Worm (Caenorhabditis elegans) whole organism, L2 larva: Measurements from ENCODE around the gene rab-21.

Experiments
- alr-1 ChIP-seq: fragments of 150-350 bp; optimal IDR thresholded peaks from 2 replicates; lab custom pipeline; 2014; ENCODE audit warnings: missing biosample characterization, missing genetic modification characterization
- aly-2 ChIP-seq: fragments of 150-350 bp; optimal IDR thresholded peaks from 2 replicates; lab custom pipeline; 2014; ENCODE audit warnings: missing biosample characterization, missing genetic modification characterization
- dmd-4 ChIP-seq: sonication (generic microtip); optimal IDR thresholded peaks from 2 replicates; lab custom pipeline; 2017; ENCODE audit warnings: missing biosample characterization, missing genetic modification characterization
- lsy-2 ChIP-seq, 2 experiments: fragments of 150-350 bp in 1 of 2; sonication (generic microtip) in 1 of 2; optimal IDR thresholded peaks; 2 replicates each; lab custom pipeline; 2014 to 2017; ENCODE audit warnings: missing biosample characterization in 2 of 2, missing genetic modification characterization in 2 of 2
- nhr-6 ChIP-seq: fragments of 150-350 bp; optimal IDR thresholded peaks from 2 replicates; lab custom pipeline; 2014; ENCODE audit warnings: missing biosample characterization, missing genetic modification characterization
- skn-1 ChIP-seq: sonication (generic microtip); optimal IDR thresholded peaks from 2 replicates; lab custom pipeline; 2017; ENCODE audit warnings: missing biosample characterization, missing genetic modification characterization
- zag-1 ChIP-seq: fragments of 150-350 bp; optimal IDR thresholded peaks from 2 replicates; lab custom pipeline; 2014; ENCODE audit warnings: missing biosample characterization, missing genetic modification characterization

ce11 chrII:8704413-8704874, 10.4 kb downstream of the rab-21 start, which contains the start of gene prx-5:
- TF ChIP-seq zag-1 (tag; lab: Kevin White, UChicago) (no peak), lsy-2 (tag; optimal IDR thresholded peaks at IDR 0.05; lab: Kevin White, UChicago) (no peak), skn-1 (tag; lab: Kevin White, UChicago) (no peak), dmd-4 (tag; lab: Kevin White, UChicago) (no peak), aly-2 (tag; lab: Kevin White, UChicago) (no peak), nhr-6 (no peak), alr-1 (tag; lab: Kevin White, UChicago) (no peak)
